Worm (Caenorhabditis elegans) whole organism, young adult: ENCODE measurements around the gene C33E10.8.

Source experiments
- B0261.1 ChIP-seq: sonication (generic microtip); optimal IDR thresholded peaks from 2 replicates; lab custom pipeline; 2016; ENCODE audit warnings: mild to moderate bottlenecking, missing genetic modification characterization, moderate library complexity, missing compliant biosample characterization
- D2030.7 ChIP-seq: fragments of 200-800 bp; sonication (Bioruptor generic); IDR thresholded peaks from 2 replicates; pipeline ENCODE4 v1.3.6; 2022; ENCODE audit warnings: missing genetic modification reagents, missing genetic modification characterization, missing compliant biosample characterization
- F37B4.10 ChIP-seq: fragments of 200-800 bp; sonication (Bioruptor generic); IDR thresholded peaks from 2 replicates; pipeline ENCODE4 v1.3.6; 2022; ENCODE audit warnings: missing genetic modification characterization, missing compliant biosample characterization
- F52B5.7 ChIP-seq: sonication (generic microtip); optimal IDR thresholded peaks from 2 replicates; lab custom pipeline; 2016; ENCODE audit warnings: mild to moderate bottlenecking, missing genetic modification characterization, missing compliant biosample characterization
- K11D2.4 ChIP-seq: fragments of 200-800 bp; sonication (Bioruptor generic); IDR thresholded peaks from 2 replicates; pipeline ENCODE4 v1.3.6; 2022; ENCODE audit warnings: missing genetic modification reagents, missing genetic modification characterization, missing compliant biosample characterization
- T07F8.4 ChIP-seq: sonication (generic microtip); optimal IDR thresholded peaks from 2 replicates; lab custom pipeline; 2016; ENCODE audit warnings: mild to moderate bottlenecking, missing genetic modification characterization, moderate library complexity, missing compliant biosample characterization
- Y95B8A.8 ChIP-seq: fragments of 200-800 bp; sonication (Bioruptor generic); IDR thresholded peaks from 2 replicates; pipeline ENCODE4 v1.3.6; 2022; ENCODE audit warnings: missing genetic modification reagents, missing genetic modification characterization, missing compliant biosample characterization
- cebp-1 ChIP-seq, 2 experiments: fragments of 200-800 bp in 1 of 2; sonication (Bioruptor generic) in 1 of 2; sonication (generic microtip) in 1 of 2; IDR thresholded peaks in 1 of 2; optimal IDR thresholded peaks in 1 of 2; 2 replicates each; pipeline versions ENCODE4 v1.3.6 to Lab custom; 2017 to 2022; ENCODE audit warnings: missing compliant biosample characterization in 2 of 2, missing genetic modification characterization in 2 of 2, mild to moderate bottlenecking in 1 of 2, missing genetic modification reagents in 1 of 2, moderate library complexity in 1 of 2
- ceh-40 ChIP-seq: fragments of 200-800 bp; sonication (Bioruptor generic); IDR thresholded peaks from 2 replicates; pipeline ENCODE4 v1.3.6; 2022; ENCODE audit warnings: missing genetic modification characterization, missing compliant biosample characterization
- ceh-58 ChIP-seq: fragments of 200-800 bp; sonication (Bioruptor generic); IDR thresholded peaks from 2 replicates; pipeline ENCODE4 v1.3.6; 2022; ENCODE audit warnings: missing genetic modification characterization, missing compliant biosample characterization
- dox-1 ChIP-seq: fragments of 200-800 bp; sonication (Bioruptor generic); IDR thresholded peaks from 2 replicates; pipeline ENCODE4 v1.3.6; 2022; ENCODE audit warnings: missing genetic modification reagents, missing genetic modification characterization, missing compliant biosample characterization
- dpff-1 ChIP-seq: sonication (generic microtip); optimal IDR thresholded peaks from 2 replicates; lab custom pipeline; 2017; ENCODE audit warnings: mild to moderate bottlenecking, missing genetic modification characterization, missing compliant biosample characterization
- egl-44 ChIP-seq: fragments of 200-800 bp; sonication (Bioruptor generic); IDR thresholded peaks from 2 replicates; pipeline ENCODE4 v1.3.6; 2022; ENCODE audit warnings: missing genetic modification reagents, missing genetic modification characterization, missing compliant biosample characterization
- gei-17 ChIP-seq: fragments of 200-800 bp; sonication (Bioruptor generic); optimal IDR thresholded peaks from 2 replicates; lab custom pipeline; 2018; ENCODE audit warnings: mild to moderate bottlenecking, missing genetic modification characterization, missing compliant biosample characterization
- him-1 ChIP-seq: sonication (generic microtip); optimal IDR thresholded peaks from 2 replicates; lab custom pipeline; 2016; ENCODE audit warnings: missing genotype, missing genetic modification reagents, missing genetic modification characterization, missing compliant biosample characterization
- hrde-1 ChIP-seq: sonication (generic microtip); optimal IDR thresholded peaks from 2 replicates; lab custom pipeline; 2016; ENCODE audit warnings: missing genetic modification characterization, mild to moderate bottlenecking, missing compliant biosample characterization, moderate library complexity, missing genotype, missing genetic modification reagents, borderline replicate concordance
- hsf-1 ChIP-seq: fragments of 200-800 bp; sonication (Bioruptor generic); IDR thresholded peaks from 2 replicates; pipeline ENCODE4 v1.3.6; 2022; ENCODE audit warnings: missing genetic modification reagents, missing genetic modification characterization, missing compliant biosample characterization
- let-607 ChIP-seq, 2 experiments: fragments of 200-800 bp in 1 of 2; sonication (Bioruptor generic) in 1 of 2; sonication (generic microtip) in 1 of 2; optimal IDR thresholded peaks; 2 replicates each; lab custom pipeline; 2016 to 2018; ENCODE audit warnings: mild to moderate bottlenecking in 2 of 2, missing compliant biosample characterization in 2 of 2, missing genetic modification characterization in 2 of 2, moderate library complexity in 2 of 2, missing genotype in 1 of 2
- lin-40 ChIP-seq: sonication (generic microtip); optimal IDR thresholded peaks from 2 replicates; lab custom pipeline; 2016; ENCODE audit warnings: missing genetic modification characterization, mild to moderate bottlenecking, missing compliant biosample characterization, missing genotype, missing genetic modification reagents
- mel-28 ChIP-seq: sonication (generic microtip); optimal IDR thresholded peaks from 2 replicates; lab custom pipeline; 2016; ENCODE audit warnings: borderline replicate concordance, mild to moderate bottlenecking, missing genetic modification characterization, missing compliant biosample characterization
- nfya-2 ChIP-seq: fragments of 200-800 bp; sonication (Bioruptor generic); IDR thresholded peaks from 2 replicates; pipeline ENCODE4 v1.3.6; 2022; ENCODE audit warnings: missing genetic modification reagents, missing genetic modification characterization, missing compliant biosample characterization
- nfyb-1 ChIP-seq: fragments of 200-800 bp; sonication (Bioruptor generic); IDR thresholded peaks from 2 replicates; pipeline ENCODE4 v1.3.6; 2022; ENCODE audit warnings: missing genetic modification reagents, missing genetic modification characterization, missing compliant biosample characterization
- nhr-80 ChIP-seq: sonication (generic microtip); optimal IDR thresholded peaks from 2 replicates; lab custom pipeline; 2016; ENCODE audit warnings: missing genetic modification characterization, missing compliant biosample characterization
- pbrm-1 ChIP-seq: fragments of 200-800 bp; sonication (Bioruptor generic); IDR thresholded peaks from 2 replicates; pipeline ENCODE4 v1.3.6; 2022; ENCODE audit warnings: missing genetic modification reagents, missing genetic modification characterization, missing compliant biosample characterization
- pha-4 ChIP-seq: fragments of 150-350 bp; sonication (generic microtip); optimal IDR thresholded peaks from 2 replicates; lab custom pipeline; 2014; ENCODE audit warnings: missing biosample characterization, missing genetic modification reagents, missing genetic modification characterization
- rcor-1 ChIP-seq: fragments of 200-800 bp; sonication (Bioruptor generic); IDR thresholded peaks from 2 replicates; pipeline ENCODE4 v1.3.6; 2022; ENCODE audit warnings: missing genetic modification reagents, missing genetic modification characterization, missing compliant biosample characterization
- rpc-1 ChIP-seq, 2 experiments: fragments of 150-350 bp in 1 of 2; sonication (generic microtip) in 1 of 2; optimal IDR thresholded peaks; 2 replicates each; lab custom pipeline; 2014 to 2018; ENCODE audit warnings: missing biosample characterization in 1 of 2, missing genetic modification characterization in 1 of 2, missing genetic modification reagents in 1 of 2, missing genotype in 1 of 2
- snpc-3.4 ChIP-seq: sonication (generic microtip); optimal IDR thresholded peaks from 2 replicates; lab custom pipeline; 2017; ENCODE audit warnings: missing genetic modification characterization, mild to moderate bottlenecking, missing compliant biosample characterization, antibody characterized with exemption, moderate library complexity, missing genotype, missing genetic modification reagents
- zim-3 ChIP-seq: sonication (generic microtip); optimal IDR thresholded peaks from 2 replicates; lab custom pipeline; 2017; ENCODE audit warnings: mild to moderate bottlenecking, missing genetic modification characterization, moderate library complexity, missing compliant biosample characterization

C33E10.8 gene

ce11 chrX:17294019-17294418, 609 bp downstream of the C33E10.8 start:
- TF ChIP-seq F37B4.10 (GFP tag; lab: Robert Waterston, UW) (no peak), Y95B8A.8 (GFP tag; lab: Robert Waterston, UW) (no peak), nfyb-1 (GFP tag; lab: Robert Waterston, UW) (no peak), nfya-2 (GFP tag; lab: Robert Waterston, UW) (no peak), lin-40 (tag; lab: Kevin White, UChicago) (no peak), zim-3 (tag; lab: Kevin White, UChicago) (no peak), snpc-3.4 (tag; lab: Kevin White, UChicago) (no peak), pbrm-1 (GFP tag; lab: Robert Waterston, UW) (no peak), him-1 (tag; lab: Kevin White, UChicago) (no peak)

- TF ChIP-seq cebp-1 (GFP tag; IDR thresholded peaks at IDR 0.05; lab: Robert Waterston, UW) (no peak), cebp-1 (tag; optimal IDR thresholded peaks at IDR 0.05; lab: Kevin White, UChicago) (no peak), ceh-58 (GFP tag; lab: Robert Waterston, UW) (0 out of 2 replicates have a peak, but pooled peaks have one; percentile 25), pbrm-1 (GFP tag; lab: Robert Waterston, UW) (peak; percentile 41; the same call in 1 of the 2 replicates), gei-17 (GFP tag; lab: Kevin White, UChicago) (peak; percentile 46), egl-44 (GFP tag; lab: Robert Waterston, UW) (0 out of 2 replicates have a peak, but pooled peaks have one; percentile 40), rcor-1 (GFP tag; lab: Robert Waterston, UW) (no peak), D2030.7 (GFP tag; lab: Robert Waterston, UW) (no peak), hrde-1 (tag; lab: Kevin White, UChicago) (no peak), B0261.1 (tag; lab: Kevin White, UChicago) (no peak), hsf-1 (GFP tag; lab: Robert Waterston, UW) (peak; percentile 97), mel-28 (peak; percentile 88), dox-1 (GFP tag; lab: Robert Waterston, UW) (peak; percentile 83), dpff-1 (no peak), ceh-40 (GFP tag; lab: Robert Waterston, UW) (peak; percentile 66; the same call in 1 of the 2 replicates), T07F8.4 (tag; lab: Kevin White, UChicago) (no peak), K11D2.4 (GFP tag; lab: Robert Waterston, UW) (no peak), rpc-1 (optimal IDR thresholded peaks at IDR 0.05; lab: Kevin White, UChicago) (peak; percentile 12), rpc-1 (tag; optimal IDR thresholded peaks at IDR 0.05; lab: Kevin White, UChicago) (no peak)
These were observed 6.2 kb downstream of the C33E10.8 start for ce11 chrX:17288378-17288777.

ce11 chrX:17256769-17257168, 37.9 kb downstream of the C33E10.8 start, which contains the start of gene Y40C7B.4:
Gene Y40C7B.4, minus strand, starts transcription at chrX:17256787.
- TF ChIP-seq pha-4 (tag; lab: Kevin White, UChicago) = peak; percentile 51
- no peak for TF ChIP-seq F52B5.7 (tag; lab: Kevin White, UChicago)
- TF ChIP-seq nhr-80 (tag; lab: Kevin White, UChicago) = peak; percentile 56
- TF ChIP-seq, all 124 proteins: peak for 2

ce11 chrX:17255750-17256149, 38.9 kb downstream of the C33E10.8 start:
- peak in 1 of 2 experiments; percentile 34 for TF ChIP-seq let-607 (tag; optimal IDR thresholded peaks at IDR 0.05; lab: Kevin White, UChicago)
- peak; percentile 62 for TF ChIP-seq nhr-80 (tag; lab: Kevin White, UChicago)
- TF ChIP-seq B0261.1 (tag; lab: Kevin White, UChicago) = peak; percentile 38
- TF ChIP-seq egl-44 (GFP tag; lab: Robert Waterston, UW) = 0 out of 2 replicates have a peak, but pooled peaks have one; percentile 32
- TF ChIP-seq rpc-1 (optimal IDR thresholded peaks at IDR 0.05; lab: Kevin White, UChicago) = peak; percentile 4
- peak; percentile 35 for TF ChIP-seq rpc-1 (tag; optimal IDR thresholded peaks at IDR 0.05; lab: Kevin White, UChicago)
- TF ChIP-seq lin-40 (tag; lab: Kevin White, UChicago) = peak; percentile 83
- TF ChIP-seq, all 124 proteins: peak for 6; not testable (repeated sequence) for 118
